Worm (Caenorhabditis elegans): ENCODE measurements around the gene ZK1073.1.

ZK1073.1 gene

DNA sequence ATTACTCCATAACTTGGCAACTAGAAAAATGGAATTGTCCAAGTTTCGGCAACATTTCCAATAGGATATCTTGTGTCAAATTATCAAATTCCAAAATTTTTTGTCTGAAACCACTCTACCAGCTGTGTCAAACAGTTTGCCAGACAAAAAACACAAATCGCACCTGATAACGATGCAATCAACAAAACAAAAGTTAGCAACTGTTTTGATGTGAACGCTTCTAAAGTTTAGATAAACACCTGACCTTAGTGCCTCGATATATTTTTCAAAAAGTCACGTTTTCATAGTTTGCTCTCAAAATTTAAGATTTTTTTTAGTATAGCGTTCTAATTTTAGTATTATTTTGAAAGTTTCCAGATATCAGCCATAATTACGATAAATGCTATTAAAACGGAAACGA, 22.6 kb upstream of the ZK1073.1 start:
- TF ChIP-seq med-1 (GFP tag; optimal IDR thresholded peaks at IDR 0.05; ENCODE audit: insufficient read depth) (no peak), ztf-23 (GFP tag; IDR thresholded peaks at IDR 0.05) (no peak), klf-2 (GFP tag; conservative IDR thresholded peaks at IDR 0.05) (no peak), flt-1 (GFP tag; IDR thresholded peaks at IDR 0.05) (no peak), T22C8.4 (GFP tag; IDR thresholded peaks at IDR 0.05) (no peak), cog-1 (tag; optimal IDR thresholded peaks at IDR 0.05) (no peak), ztf-29 (GFP tag; IDR thresholded peaks at IDR 0.05) (no peak), tab-1 (GFP tag; IDR thresholded peaks at IDR 0.05) (no peak), ref-1 (GFP tag; conservative IDR thresholded peaks at IDR 0.05) (no peak)

DNA sequence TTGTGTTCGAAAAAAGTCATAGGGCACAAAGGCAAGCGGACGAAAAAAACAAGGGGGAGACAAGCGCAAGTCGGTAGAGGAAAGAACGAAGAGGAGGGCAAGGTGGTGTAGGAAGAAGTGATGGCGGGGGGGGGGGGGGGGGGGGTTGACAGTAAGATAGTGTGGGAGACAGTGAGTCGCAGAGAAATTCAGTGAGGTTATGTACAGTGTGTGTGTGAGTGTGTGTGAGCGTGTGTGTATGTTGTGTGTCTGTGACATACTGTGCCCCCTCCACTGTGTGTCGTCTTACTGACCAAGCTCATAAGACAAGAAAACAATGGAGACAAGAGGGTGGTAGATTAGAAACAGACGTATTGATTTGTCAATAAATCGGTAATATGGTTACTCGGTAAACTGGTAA, 21.5 kb upstream of the ZK1073.1 start:
- TF ChIP-seq flt-1 (GFP tag; IDR thresholded peaks at IDR 0.05) = 0 out of 2 replicates have a peak, but pooled peaks have one; percentile 55
- TF ChIP-seq T22C8.4 (GFP tag; IDR thresholded peaks at IDR 0.05) = no peak
- no peak for TF ChIP-seq klf-2 (GFP tag; conservative IDR thresholded peaks at IDR 0.05)
- TF ChIP-seq med-1 (GFP tag; optimal IDR thresholded peaks at IDR 0.05; ENCODE audit: insufficient read depth) = no peak
- TF ChIP-seq ztf-23 (GFP tag; IDR thresholded peaks at IDR 0.05) = 0 out of 2 replicates have a peak, but pooled peaks have one; percentile 18
- TF ChIP-seq ref-1 (GFP tag; conservative IDR thresholded peaks at IDR 0.05) = no peak
- peak; percentile 61; the same call in 1 of the 2 replicates for TF ChIP-seq tab-1 (GFP tag; IDR thresholded peaks at IDR 0.05)

DNA sequence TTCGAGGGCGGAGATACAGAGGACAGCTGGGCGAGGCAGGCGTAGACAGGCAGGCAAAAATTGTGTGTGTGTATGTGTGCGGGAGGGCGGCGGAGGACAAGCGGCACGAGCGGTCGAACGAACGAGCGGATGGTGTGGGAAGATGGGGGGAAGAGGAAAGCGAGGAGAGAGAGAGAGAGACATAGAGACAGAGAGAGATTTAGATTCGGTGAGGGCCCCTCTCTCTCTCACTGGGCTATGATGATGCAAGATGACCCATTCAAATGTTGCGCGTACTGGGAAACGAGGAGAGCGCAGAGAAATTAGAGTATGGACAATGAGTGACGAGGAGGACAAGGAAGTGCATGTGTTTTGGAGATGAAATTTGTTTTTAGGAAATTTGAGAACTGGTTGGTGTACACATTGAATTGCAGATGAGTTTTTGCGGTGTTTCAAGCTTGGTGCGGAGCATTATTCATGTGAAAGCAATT, 19.1 kb upstream of the ZK1073.1 start:
- TF ChIP-seq T22C8.4 (GFP tag; IDR thresholded peaks at IDR 0.05) (peak; percentile 31; the same call in 1 of the 2 replicates), ref-1 (GFP tag; conservative IDR thresholded peaks at IDR 0.05) (no peak), ztf-23 (GFP tag; IDR thresholded peaks at IDR 0.05) (peak; percentile 46; the same call in 1 of the 2 replicates), tab-1 (GFP tag; IDR thresholded peaks at IDR 0.05) (peak; percentile 51; the same call in 1 of the 2 replicates), klf-2 (GFP tag; conservative IDR thresholded peaks at IDR 0.05) (no peak), med-1 (GFP tag; optimal IDR thresholded peaks at IDR 0.05; ENCODE audit: insufficient read depth) (no peak), ztf-29 (GFP tag; IDR thresholded peaks at IDR 0.05) (peak; percentile 5; the same call in 1 of the 2 replicates), cog-1 (tag; optimal IDR thresholded peaks at IDR 0.05) (peak; percentile 98), flt-1 (GFP tag; IDR thresholded peaks at IDR 0.05) (peak; percentile 76)

DNA sequence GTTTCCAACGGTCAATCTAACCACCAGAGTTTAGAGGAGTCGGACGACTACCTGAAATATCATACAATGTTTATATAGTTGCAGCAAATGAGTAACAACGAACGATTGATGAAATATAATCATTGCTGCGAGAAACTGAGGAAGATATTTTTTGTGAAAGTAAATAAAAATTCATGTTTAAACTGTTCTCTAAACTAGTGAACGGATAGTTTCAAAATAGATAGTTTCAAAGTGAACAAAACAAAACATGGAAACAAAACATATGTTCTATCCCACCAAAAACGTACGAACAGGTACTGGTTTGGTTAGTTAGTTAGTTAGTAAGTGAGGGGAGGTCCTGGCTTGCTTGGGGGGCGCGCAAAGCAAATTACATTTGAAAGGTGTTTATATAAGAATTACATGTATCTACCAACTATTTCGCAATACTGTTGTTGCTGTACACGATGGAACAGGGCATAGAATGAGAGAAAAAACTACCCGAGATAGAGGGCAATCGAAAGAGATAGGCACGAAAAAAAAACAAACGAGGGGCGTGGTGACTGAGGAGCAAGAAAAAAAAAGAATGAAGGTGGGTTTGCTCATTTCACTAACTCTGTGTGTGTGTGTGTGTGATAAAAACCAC, 18.4 kb upstream of the ZK1073.1 start, which contains the start of gene F09C8.2:
Gene F09C8.2 (minus strand): TSS at position 51 of the 622 bp plus-strand sequence.
- TF ChIP-seq klf-2 (GFP tag; conservative IDR thresholded peaks at IDR 0.05) (no peak), ztf-23 (GFP tag; IDR thresholded peaks at IDR 0.05) (no peak), ref-1 (GFP tag; conservative IDR thresholded peaks at IDR 0.05) (no peak), T22C8.4 (GFP tag; IDR thresholded peaks at IDR 0.05) (no peak), flt-1 (GFP tag; IDR thresholded peaks at IDR 0.05) (no peak), cog-1 (tag; optimal IDR thresholded peaks at IDR 0.05) (no peak), med-1 (GFP tag; optimal IDR thresholded peaks at IDR 0.05; ENCODE audit: insufficient read depth) (no peak), ztf-29 (GFP tag; IDR thresholded peaks at IDR 0.05) (no peak), tab-1 (GFP tag; IDR thresholded peaks at IDR 0.05) (no peak)

DNA sequence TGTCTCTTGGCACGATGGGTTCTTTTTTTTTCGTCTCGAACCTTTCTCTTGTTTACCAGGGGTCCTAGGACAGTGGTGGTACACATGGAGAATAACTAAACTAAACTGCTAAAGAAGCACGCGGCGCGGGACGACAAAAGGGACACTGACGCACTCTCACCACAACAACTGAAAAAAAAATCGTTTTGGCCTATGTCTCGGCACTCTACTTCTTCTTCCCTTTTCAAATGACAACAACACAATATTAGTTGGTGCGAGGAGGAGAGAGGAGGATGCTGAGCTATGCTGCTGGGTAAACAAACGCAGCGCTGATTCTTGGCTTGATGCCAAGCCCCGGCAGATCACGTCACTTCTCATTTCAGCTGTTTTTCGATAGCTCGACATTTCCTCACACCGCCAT, 16.6 kb upstream of the ZK1073.1 start:
- TF ChIP-seq flt-1 (GFP tag; IDR thresholded peaks at IDR 0.05) (0 out of 2 replicates have a peak, but pooled peaks have one; percentile 35), tab-1 (GFP tag; IDR thresholded peaks at IDR 0.05) (no peak), klf-2 (GFP tag; conservative IDR thresholded peaks at IDR 0.05) (no peak)

DNA sequence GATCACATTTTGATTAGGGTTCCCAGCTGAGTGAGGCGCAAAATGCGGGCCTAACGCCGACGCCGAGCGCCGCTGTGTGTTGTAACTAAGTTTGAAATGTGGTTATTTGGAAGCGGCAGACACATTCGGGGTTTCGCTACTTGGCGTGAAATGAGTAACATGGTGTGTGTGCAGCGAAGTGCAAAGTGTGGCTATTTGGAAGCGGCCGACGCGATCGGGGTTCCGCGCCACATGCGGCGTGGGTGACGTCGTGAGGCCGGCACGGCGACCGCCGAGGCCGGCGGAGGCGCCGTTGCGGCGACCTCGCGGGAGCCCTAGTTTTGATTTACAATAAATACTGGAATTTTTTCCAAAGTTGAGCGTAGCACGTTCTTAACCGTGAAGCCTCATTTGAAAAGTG, 15.9 kb upstream of the ZK1073.1 start:
- TF ChIP-seq tab-1 (GFP tag; IDR thresholded peaks at IDR 0.05) (no peak), ztf-29 (GFP tag; IDR thresholded peaks at IDR 0.05) (no peak), med-1 (GFP tag; optimal IDR thresholded peaks at IDR 0.05; ENCODE audit: insufficient read depth) (no peak), ztf-23 (GFP tag; IDR thresholded peaks at IDR 0.05) (0 out of 2 replicates have a peak, but pooled peaks have one; percentile 28), flt-1 (GFP tag; IDR thresholded peaks at IDR 0.05) (no peak), cog-1 (tag; optimal IDR thresholded peaks at IDR 0.05) (no peak)

DNA sequence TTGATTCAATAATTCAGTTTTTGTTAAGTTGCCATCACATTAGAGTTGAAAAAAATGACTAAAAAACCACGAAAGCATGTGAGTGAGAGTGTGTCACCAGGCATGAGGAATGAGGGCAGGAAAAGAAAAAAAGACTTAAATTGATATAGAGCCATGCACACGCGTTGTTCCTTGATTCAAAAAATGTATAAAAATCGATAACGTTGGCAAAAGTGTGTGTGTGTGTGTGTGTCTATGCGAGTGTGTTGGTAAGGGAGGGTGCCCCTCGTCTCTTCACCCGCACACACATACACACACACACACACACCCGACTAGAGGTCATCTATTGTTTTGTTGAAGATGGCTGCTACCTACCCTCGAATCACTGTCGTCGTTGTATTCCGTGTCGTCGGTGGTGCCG, 15.2 kb upstream of the ZK1073.1 start:
- TF ChIP-seq klf-2 (GFP tag; conservative IDR thresholded peaks at IDR 0.05) (no peak), ztf-23 (GFP tag; IDR thresholded peaks at IDR 0.05) (no peak), ref-1 (GFP tag; conservative IDR thresholded peaks at IDR 0.05) (no peak), tab-1 (GFP tag; IDR thresholded peaks at IDR 0.05) (0 out of 2 replicates have a peak, but pooled peaks have one; percentile 33), flt-1 (GFP tag; IDR thresholded peaks at IDR 0.05) (0 out of 2 replicates have a peak, but pooled peaks have one; percentile 40), cog-1 (tag; optimal IDR thresholded peaks at IDR 0.05) (no peak), T22C8.4 (GFP tag; IDR thresholded peaks at IDR 0.05) (peak; percentile 63), med-1 (GFP tag; optimal IDR thresholded peaks at IDR 0.05; ENCODE audit: insufficient read depth) (no peak), ztf-29 (GFP tag; IDR thresholded peaks at IDR 0.05) (no peak)

DNA sequence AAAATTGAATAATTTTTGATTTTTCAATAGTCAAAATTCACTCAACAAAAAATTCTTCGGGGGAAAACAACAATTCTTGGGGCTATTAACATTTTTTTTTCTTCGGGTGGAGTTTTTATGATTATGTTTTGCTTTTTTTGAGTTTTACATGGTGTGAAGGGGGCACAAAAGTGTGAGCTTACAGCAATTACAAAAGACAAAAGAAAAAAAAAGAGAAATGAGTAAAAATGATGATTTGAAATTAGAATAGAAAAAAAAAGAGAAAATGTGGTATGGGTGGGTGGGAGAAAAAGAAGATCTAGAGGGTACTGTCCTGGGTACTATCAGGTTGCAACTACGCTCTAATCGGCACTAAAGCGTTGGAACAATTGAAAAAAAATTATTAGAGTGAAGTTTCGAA, 12.2 kb upstream of the ZK1073.1 start:
- TF ChIP-seq T22C8.4 (GFP tag; IDR thresholded peaks at IDR 0.05) (no peak), cog-1 (tag; optimal IDR thresholded peaks at IDR 0.05) (no peak), ztf-29 (GFP tag; IDR thresholded peaks at IDR 0.05) (no peak), ztf-23 (GFP tag; IDR thresholded peaks at IDR 0.05) (no peak), flt-1 (GFP tag; IDR thresholded peaks at IDR 0.05) (no peak)

DNA sequence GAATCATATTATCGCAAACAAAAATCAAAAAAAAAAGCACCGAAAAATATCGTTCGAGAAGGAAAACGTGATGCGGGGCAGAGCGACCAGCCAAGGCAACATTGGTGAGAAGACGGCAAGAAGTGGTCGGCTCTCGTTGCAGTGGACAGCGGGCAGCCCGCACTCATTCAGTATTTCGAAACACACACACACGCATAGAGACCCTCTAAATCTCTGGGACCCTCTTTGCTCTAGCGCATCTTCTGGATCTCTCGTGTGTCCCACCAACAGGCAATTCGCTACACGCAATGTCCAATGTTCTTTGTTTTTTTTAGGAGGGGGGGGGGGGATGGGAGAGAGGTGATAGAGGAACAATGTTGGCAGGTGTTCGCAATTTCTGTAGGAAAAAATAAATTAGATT, 5.2 kb upstream of the ZK1073.1 start:
- no peak for TF ChIP-seq ztf-23 (GFP tag; IDR thresholded peaks at IDR 0.05)
- 0 out of 2 replicates have a peak, but pooled peaks have one; percentile 9 for TF ChIP-seq ztf-29 (GFP tag; IDR thresholded peaks at IDR 0.05)
- no peak for TF ChIP-seq ref-1 (GFP tag; conservative IDR thresholded peaks at IDR 0.05)
- no peak for TF ChIP-seq med-1 (GFP tag; optimal IDR thresholded peaks at IDR 0.05; ENCODE audit: insufficient read depth)

DNA sequence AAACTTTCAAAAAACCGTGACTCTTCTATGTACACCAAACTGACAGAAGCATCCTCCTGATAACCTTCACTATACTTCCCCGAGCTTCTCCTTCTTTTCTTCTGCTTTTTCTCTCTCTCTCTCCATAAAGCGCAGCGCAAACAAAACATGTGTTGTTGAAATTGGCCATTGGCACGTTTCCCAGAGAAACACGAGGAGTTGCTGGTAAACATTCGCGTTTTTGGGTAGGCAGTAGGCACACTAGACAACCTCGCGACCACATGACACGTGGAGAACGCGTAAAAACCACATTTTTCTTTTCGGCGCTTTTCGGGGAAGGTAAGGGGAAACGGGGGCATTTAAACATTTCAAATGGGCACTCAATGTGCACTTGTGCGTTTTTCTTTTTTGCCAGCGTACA, 2.4 kb upstream of the ZK1073.1 start:
- TF ChIP-seq T22C8.4 (GFP tag; IDR thresholded peaks at IDR 0.05) (no peak), flt-1 (GFP tag; IDR thresholded peaks at IDR 0.05) (no peak)

Measured in whole organism, midembryonic.